Fruit fly (Drosophila melanogaster): ENCODE measurements around the gene CG46464.

Gene CG46464

dm6 chrX:17471584-17471983 is 27.8 kb upstream of the CG46464 start (continued):
- peak; percentile 27 for TF ChIP-seq acj6 (GFP tag; optimal IDR thresholded peaks at IDR 0.05)

dm6 chrX:17465523-17465922 is 21.7 kb upstream of the CG46464 start:
- TF ChIP-seq eg (GFP tag; IDR thresholded peaks at IDR 0.05) = peak; percentile 72
- no peak for TF ChIP-seq net (GFP tag; optimal IDR thresholded peaks at IDR 0.05)
- TF ChIP-seq esn (GFP tag; optimal IDR thresholded peaks at IDR 0.05) = no peak
- no peak for TF ChIP-seq CG1621 (tag; optimal IDR thresholded peaks at IDR 0.05)
- no peak for TF ChIP-seq CG4318 (GFP tag; optimal IDR thresholded peaks at IDR 0.05)
- TF ChIP-seq CG11902 (GFP tag; optimal IDR thresholded peaks at IDR 0.05) = no peak
- TF ChIP-seq CG11294 (GFP tag; IDR thresholded peaks at IDR 0.05) = peak; percentile 40; the same call in 1 of the 2 replicates
- peak; percentile 37 for TF ChIP-seq Hr4 (GFP tag; optimal IDR thresholded peaks at IDR 0.05)
- no peak for TF ChIP-seq Smox (GFP tag; optimal IDR thresholded peaks at IDR 0.05)
- no peak for TF ChIP-seq Gug (GFP tag; IDR thresholded peaks at IDR 0.05)
- TF ChIP-seq CG15336 (GFP tag; IDR thresholded peaks at IDR 0.05) = peak; percentile 55
- TF ChIP-seq lz (GFP tag; optimal IDR thresholded peaks at IDR 0.05) = no peak
- no peak for TF ChIP-seq CG6854 (GFP tag; optimal IDR thresholded peaks at IDR 0.05)
- TF ChIP-seq CG3919 (GFP tag; optimal IDR thresholded peaks at IDR 0.05) = peak; percentile 18
- no peak for TF ChIP-seq vri (GFP tag; optimal IDR thresholded peaks at IDR 0.05)
- no peak for TF ChIP-seq Met (GFP tag; optimal IDR thresholded peaks at IDR 0.05)
- TF ChIP-seq fd85E (GFP tag; optimal IDR thresholded peaks at IDR 0.05) = no peak
- no peak for TF ChIP-seq CG32006 (GFP tag; optimal IDR thresholded peaks at IDR 0.05)
- TF ChIP-seq dac (GFP tag; optimal IDR thresholded peaks at IDR 0.05) = no peak
- no peak for TF ChIP-seq Ets21C (GFP tag; optimal IDR thresholded peaks at IDR 0.05)
- no peak for TF ChIP-seq CG8319 (GFP tag; optimal IDR thresholded peaks at IDR 0.05)
- TF ChIP-seq CG3032 (tag; optimal IDR thresholded peaks at IDR 0.05) = no peak
- no peak for TF ChIP-seq CG10631 (GFP tag; optimal IDR thresholded peaks at IDR 0.05)
- no peak for TF ChIP-seq Sox15 (GFP tag; optimal IDR thresholded peaks at IDR 0.05)
- TF ChIP-seq ss (GFP tag; optimal IDR thresholded peaks at IDR 0.05) = no peak
- peak; percentile 5 for TF ChIP-seq Lpt (GFP tag; optimal IDR thresholded peaks at IDR 0.05)
- no peak for TF ChIP-seq fkh (GFP tag; optimal IDR thresholded peaks at IDR 0.05)
- no peak for TF ChIP-seq CG34406 (GFP tag; optimal IDR thresholded peaks at IDR 0.05)
- TF ChIP-seq svp (GFP tag) = no peak
- TF ChIP-seq spab (GFP tag; optimal IDR thresholded peaks at IDR 0.05) = no peak
- TF ChIP-seq CG16779 (tag; optimal IDR thresholded peaks at IDR 0.05) = no peak
- no peak for TF ChIP-seq CG6276 (GFP tag; optimal IDR thresholded peaks at IDR 0.05)
- peak; percentile 63 for TF ChIP-seq Eip78C (GFP tag)
- TF ChIP-seq topi (GFP tag; optimal IDR thresholded peaks at IDR 0.05) = peak; percentile 16
- no peak for TF ChIP-seq fd59A (GFP tag; optimal IDR thresholded peaks at IDR 0.05)
- TF ChIP-seq OdsH (GFP tag; optimal IDR thresholded peaks at IDR 0.05) = no peak
- peak; percentile 2 for TF ChIP-seq Hr39 (GFP tag; optimal IDR thresholded peaks at IDR 0.05)
- 0 out of 3 replicates have a peak, but pooled peaks have one; percentile 35 for TF ChIP-seq CG8119 (GFP tag; IDR thresholded peaks at IDR 0.05)
- TF ChIP-seq salr (GFP tag; optimal IDR thresholded peaks at IDR 0.05) = no peak
- peak; percentile 22 for TF ChIP-seq CG7368 (GFP tag; optimal IDR thresholded peaks at IDR 0.05)
- no peak for TF ChIP-seq Ets96B (tag; optimal IDR thresholded peaks at IDR 0.05)
- peak; percentile 70; the same call in 2 of the 3 replicates for TF ChIP-seq CG6163 (GFP tag; IDR thresholded peaks at IDR 0.05)
- no peak for TF ChIP-seq CG6792 (GFP tag; optimal IDR thresholded peaks at IDR 0.05)
- TF ChIP-seq CG10669 (GFP tag; optimal IDR thresholded peaks at IDR 0.05) = no peak
- no peak for TF ChIP-seq dsx (GFP tag; optimal IDR thresholded peaks at IDR 0.05; ENCODE audit: poor library complexity, severe bottlenecking)
- TF ChIP-seq Blimp-1 (GFP tag; optimal IDR thresholded peaks at IDR 0.05) = no peak
- no peak for TF ChIP-seq Hr38 (GFP tag; optimal IDR thresholded peaks at IDR 0.05)
- TF ChIP-seq CG8632 (GFP tag; optimal IDR thresholded peaks at IDR 0.05) = no peak
- TF ChIP-seq Eip75B (GFP tag; optimal IDR thresholded peaks at IDR 0.05) = no peak
- TF ChIP-seq acj6 (GFP tag; optimal IDR thresholded peaks at IDR 0.05) = no peak
- TF ChIP-seq Eip93F (GFP tag; optimal IDR thresholded peaks at IDR 0.05) = no peak

All from whole organism, prepupa.